Fruit fly (Drosophila melanogaster) whole organism, embryonic: ENCODE data around the gene CG15717.

ENCODE experiments used
- Blimp-1 ChIP-seq: fragments of 200-800 bp; sonication (Bioruptor generic); optimal IDR thresholded peaks from 3 replicates; lab custom pipeline; 2018; ENCODE audit warnings: missing biosample characterization, missing genetic modification characterization, mild to moderate bottlenecking, moderate library complexity, missing genetic modification reagents
- C15 ChIP-seq: fragments of 200-800 bp; sonication (Bioruptor generic); IDR thresholded peaks from 3 replicates; pipeline ENCODE4 v1.3.6; 2022; ENCODE audit warnings: missing biosample characterization, missing genetic modification characterization
- CG10267 ChIP-seq: fragments of 200-800 bp; sonication (Bioruptor generic); optimal IDR thresholded peaks from 2 replicates; lab custom pipeline; 2018; ENCODE audit warnings: missing biosample characterization, mild to moderate bottlenecking, missing genetic modification characterization, moderate library complexity
- CG11695 ChIP-seq: fragments of 200-800 bp; sonication (Bioruptor generic); IDR thresholded peaks from 3 replicates; pipeline ENCODE4 v1.3.6; 2022; ENCODE audit warnings: missing biosample characterization, missing genetic modification characterization
- CG13123 ChIP-seq: fragments of 200-800 bp; sonication (Bioruptor generic); optimal IDR thresholded peaks from 2 replicates; lab custom pipeline; 2016; ENCODE audit warnings: missing biosample characterization, missing genetic modification characterization
- CG13287 ChIP-seq: fragments of 200-800 bp; sonication (Bioruptor generic); IDR thresholded peaks from 2 replicates; pipeline ENCODE4 v1.3.6; 2022; ENCODE audit warnings: missing biosample characterization, missing genetic modification characterization; ENCODE audit not compliant: partially characterized antibody
- CG17912 ChIP-seq: fragments of 200-800 bp; sonication (Bioruptor generic); optimal IDR thresholded peaks from 2 replicates; lab custom pipeline; 2018; ENCODE audit warnings: missing biosample characterization, mild to moderate bottlenecking, missing genetic modification characterization
- CG18262 ChIP-seq: fragments of 200-800 bp; optimal IDR thresholded peaks from 3 replicates; lab custom pipeline; 2019; ENCODE audit warnings: missing biosample characterization, mild to moderate bottlenecking, missing genetic modification characterization, moderate library complexity
- CG34224 ChIP-seq: fragments of 200-800 bp; sonication (Bioruptor generic); IDR thresholded peaks from 3 replicates; pipeline ENCODE4 v1.3.6; 2022; ENCODE audit warnings: missing biosample characterization, missing genetic modification characterization; ENCODE audit not compliant: partially characterized antibody
- CG3726 ChIP-seq: fragments of 200-800 bp; sonication (Bioruptor generic); IDR thresholded peaks from 3 replicates; pipeline ENCODE4, ENCODE4 v1.3.6; 2022; ENCODE audit warnings: missing biosample characterization, missing genetic modification characterization
- CG5953 ChIP-seq: fragments of 200-800 bp; sonication (Bioruptor generic); IDR thresholded peaks from 2 replicates; pipeline ENCODE4 v1.3.6; 2022; ENCODE audit warnings: missing biosample characterization, missing genetic modification characterization
- CG6254 ChIP-seq: fragments of 200-800 bp; sonication (Bioruptor generic); optimal IDR thresholded peaks from 3 replicates; lab custom pipeline; 2017; ENCODE audit warnings: mild to moderate bottlenecking, missing biosample characterization, missing genetic modification reagents, missing genetic modification characterization
- CG6689 ChIP-seq: fragments of 200-800 bp; sonication (Bioruptor generic); IDR thresholded peaks from 2 replicates; pipeline ENCODE4 v1.3.6; 2022; ENCODE audit warnings: missing biosample characterization, missing genetic modification characterization
- CG7372 ChIP-seq: fragments of 200-800 bp; sonication (Bioruptor generic); IDR thresholded peaks from 2 replicates; pipeline ENCODE4 v1.3.6; 2022; ENCODE audit warnings: missing biosample characterization, missing genetic modification characterization
- CG7987 ChIP-seq: fragments of 200-800 bp; sonication (Bioruptor generic); optimal IDR thresholded peaks from 2 replicates; lab custom pipeline; 2018; ENCODE audit warnings: missing biosample characterization, mild to moderate bottlenecking, missing genetic modification characterization, moderate library complexity
- CG9215 ChIP-seq: fragments of 200-800 bp; sonication (Bioruptor generic); IDR thresholded peaks from 2 replicates; pipeline ENCODE4 v1.3.6; 2022; ENCODE audit warnings: missing biosample characterization, missing genetic modification characterization
- D19A ChIP-seq: fragments of 200-800 bp; optimal IDR thresholded peaks from 3 replicates; lab custom pipeline; 2019; ENCODE audit warnings: missing biosample characterization, mild to moderate bottlenecking, missing genetic modification characterization, moderate library complexity
- Dbx ChIP-seq: fragments of 200-800 bp; sonication (Bioruptor generic); IDR thresholded peaks from 3 replicates; pipeline ENCODE4 v1.3.6; 2022; ENCODE audit warnings: missing biosample characterization, missing genetic modification characterization
- Dll ChIP-seq: fragments of 200-800 bp; sonication (Bioruptor generic); IDR thresholded peaks from 4 replicates; pipeline ENCODE4 v1.3.6; 2022; ENCODE audit warnings: missing biosample characterization, missing genetic modification characterization; ENCODE audit not compliant: partially characterized antibody
- Dp ChIP-seq: fragments of 200-800 bp; sonication (Bioruptor generic); optimal IDR thresholded peaks from 2 replicates; lab custom pipeline; 2018; ENCODE audit warnings: missing biosample characterization, mild to moderate bottlenecking, missing genetic modification characterization, moderate library complexity
- Drgx ChIP-seq: fragments of 200-800 bp; sonication (Bioruptor generic); IDR thresholded peaks from 2 replicates; pipeline ENCODE4 v1.3.6; 2022; ENCODE audit warnings: missing biosample characterization, missing genetic modification characterization
- Gsc ChIP-seq: fragments of 200-800 bp; sonication (Bioruptor generic); IDR thresholded peaks from 2 replicates; pipeline ENCODE4 v1.3.6; 2022; ENCODE audit warnings: missing biosample characterization, missing genetic modification characterization
- HLH4C ChIP-seq: fragments of 200-800 bp; sonication (Bioruptor generic); IDR thresholded peaks from 3 replicates; pipeline ENCODE4 v1.3.6; 2022; ENCODE audit warnings: missing biosample characterization, missing genetic modification characterization; ENCODE audit not compliant: partially characterized antibody
- Hey ChIP-seq: fragments of 200-800 bp; sonication (Bioruptor generic); optimal IDR thresholded peaks from 3 replicates; lab custom pipeline; 2018; ENCODE audit warnings: missing biosample characterization, mild to moderate bottlenecking, missing genetic modification characterization
- Nf-YB ChIP-seq: fragments of 200-800 bp; sonication (Bioruptor generic); optimal IDR thresholded peaks from 3 replicates; lab custom pipeline; 2019; ENCODE audit warnings: missing biosample characterization, mild to moderate bottlenecking, missing genetic modification characterization, moderate library complexity
- Oaz ChIP-seq: fragments of 200-800 bp; sonication (Bioruptor generic); IDR thresholded peaks from 2 replicates; pipeline ENCODE4 v1.3.6; 2022; ENCODE audit warnings: missing biosample characterization, missing genetic modification characterization
- Ptx1 ChIP-seq: fragments of 200-800 bp; sonication (Bioruptor generic); IDR thresholded peaks from 2 replicates; pipeline ENCODE4 v1.3.6; 2022; ENCODE audit warnings: missing biosample characterization, missing genetic modification characterization
- Rfx ChIP-seq: fragments of 200-800 bp; sonication (Bioruptor generic); IDR thresholded peaks from 2 replicates; pipeline ENCODE4 v1.3.6; 2022; ENCODE audit warnings: missing biosample characterization, missing genetic modification characterization
- Sox100B ChIP-seq: fragments of 200-800 bp; sonication (Bioruptor generic); optimal IDR thresholded peaks from 3 replicates; lab custom pipeline; 2018; ENCODE audit warnings: missing biosample characterization, mild to moderate bottlenecking, missing genetic modification characterization
- Sry-δ ChIP-seq: fragments of 200-800 bp; sonication (Bioruptor generic); optimal IDR thresholded peaks from 2 replicates; lab custom pipeline; 2016; ENCODE audit warnings: missing biosample characterization, missing genetic modification characterization
- Tbp ChIP-seq: fragments of >200 bp; optimal IDR thresholded peaks from 2 replicates; lab custom pipeline; 2018; ENCODE audit warnings: missing biosample characterization, missing genetic modification characterization
- bbx ChIP-seq: fragments of 200-800 bp; sonication (Bioruptor generic); IDR thresholded peaks from 2 replicates; pipeline ENCODE4 v1.3.6; 2022; ENCODE audit warnings: missing biosample characterization, missing genetic modification characterization; ENCODE audit not compliant: partially characterized antibody
- cg ChIP-seq: fragments of 200-800 bp; sonication (Bioruptor generic); optimal IDR thresholded peaks from 3 replicates; lab custom pipeline; 2019; ENCODE audit warnings: missing biosample characterization, mild to moderate bottlenecking, missing genetic modification characterization, moderate library complexity
- chinmo ChIP-seq: fragments of 200-800 bp; sonication (Bioruptor generic); IDR thresholded peaks from 4 replicates; pipeline ENCODE4 v1.3.6; 2022; ENCODE audit warnings: missing biosample characterization, missing genetic modification characterization; ENCODE audit not compliant: partially characterized antibody
- crc ChIP-seq: fragments of 200-800 bp; sonication (Bioruptor generic); optimal IDR thresholded peaks from 2 replicates; lab custom pipeline; 2016; ENCODE audit warnings: missing biosample characterization, missing genetic modification characterization
- croc ChIP-seq: fragments of 200-800 bp; sonication (Bioruptor generic); conservative IDR thresholded peaks from 3 replicates; pipeline ENCODE4 v1.3.6; 2022; ENCODE audit warnings: missing biosample characterization, missing genetic modification characterization
- crol ChIP-seq: fragments of 200-800 bp; sonication (Bioruptor generic); IDR thresholded peaks from 2 replicates; pipeline ENCODE4 v1.3.6; 2022; ENCODE audit warnings: missing biosample characterization, missing genetic modification characterization
- ems ChIP-seq: fragments of 200-800 bp; sonication (Bioruptor generic); optimal IDR thresholded peaks from 3 replicates; lab custom pipeline; 2016; ENCODE audit warnings: missing biosample characterization, missing genetic modification characterization
- esg ChIP-seq: fragments of 200-800 bp; sonication (Bioruptor generic); conservative IDR thresholded peaks from 2 replicates; pipeline ENCODE4 v1.3.6; 2022; ENCODE audit warnings: missing biosample characterization, missing genetic modification characterization
- ewg ChIP-seq: fragments of 200-800 bp; sonication (Bioruptor generic); optimal IDR thresholded peaks from 3 replicates; lab custom pipeline; 2017; ENCODE audit warnings: mild to moderate bottlenecking, missing biosample characterization, missing genetic modification reagents, missing genetic modification characterization
- exex ChIP-seq: fragments of 200-800 bp; sonication (Bioruptor generic); optimal IDR thresholded peaks from 4 replicates; lab custom pipeline; 2018; ENCODE audit warnings: missing biosample characterization, mild to moderate bottlenecking, missing genetic modification characterization, moderate library complexity
- gem ChIP-seq: fragments of 200-800 bp; sonication (Bioruptor generic); optimal IDR thresholded peaks from 2 replicates; lab custom pipeline; 2019; ENCODE audit warnings: missing biosample characterization, mild to moderate bottlenecking, missing genetic modification characterization, moderate library complexity
- gro ChIP-seq: fragments of 200-800 bp; sonication (Bioruptor generic); optimal IDR thresholded peaks from 2 replicates; lab custom pipeline; 2016; ENCODE audit warnings: missing biosample characterization, missing genetic modification characterization
- ken ChIP-seq: fragments of 200-800 bp; sonication (Bioruptor generic); IDR thresholded peaks from 3 replicates; pipeline ENCODE4 v1.3.6; 2022; ENCODE audit warnings: missing biosample characterization, missing genetic modification characterization
- knrl ChIP-seq: fragments of 200-800 bp; sonication (Bioruptor generic); IDR thresholded peaks from 3 replicates; pipeline ENCODE4 v1.3.6; 2022; ENCODE audit warnings: missing biosample characterization, missing genetic modification characterization; ENCODE audit not compliant: partially characterized antibody
- nau ChIP-seq: fragments of 200-800 bp; sonication (Bioruptor generic); optimal IDR thresholded peaks from 3 replicates; lab custom pipeline; 2017; ENCODE audit warnings: missing biosample characterization, mild to moderate bottlenecking, missing genetic modification characterization, missing genetic modification reagents
- p53 ChIP-seq: fragments of 200-800 bp; sonication (Bioruptor generic); optimal IDR thresholded peaks from 2 replicates; lab custom pipeline; 2016; ENCODE audit warnings: missing biosample characterization, missing genetic modification characterization
- ranshi ChIP-seq: fragments of 200-800 bp; sonication (Bioruptor generic); IDR thresholded peaks from 2 replicates; pipeline ENCODE4 v1.3.6; 2022; ENCODE audit warnings: missing biosample characterization, missing genetic modification characterization
- slbo ChIP-seq: fragments of 200-800 bp; sonication (Bioruptor generic); IDR thresholded peaks from 2 replicates; pipeline ENCODE4 v1.3.6; 2022; ENCODE audit warnings: missing biosample characterization, missing genetic modification characterization
- trem ChIP-seq: fragments of 200-800 bp; optimal IDR thresholded peaks from 3 replicates; lab custom pipeline; 2019; ENCODE audit warnings: missing biosample characterization, mild to moderate bottlenecking, missing genetic modification characterization, moderate library complexity
- usp ChIP-seq: fragments of >200 bp; optimal IDR thresholded peaks from 2 replicates; lab custom pipeline; 2017; ENCODE audit warnings: missing biosample characterization, missing genetic modification characterization
- vvl ChIP-seq: fragments of 200-800 bp; sonication (Bioruptor generic); IDR thresholded peaks from 2 replicates; pipeline ENCODE4 v1.3.6; 2022; ENCODE audit warnings: missing biosample characterization, missing genetic modification characterization

Gene CG15717

dm6 chrX:13154783-13155182 is 26.0 kb downstream of the CG15717 start, which contains the start of the genes CG4318 and CG4332 (continued):
- peak; percentile 84 for TF ChIP-seq knrl (GFP tag; lab: Robert Waterston, UW)
- no peak for TF ChIP-seq Tbp (GFP tag; lab: Kevin White, UChicago)
- TF ChIP-seq HLH4C (GFP tag; lab: Robert Waterston, UW): peak; percentile 81
- TF ChIP-seq CG5953 (GFP tag; lab: Robert Waterston, UW): no peak
- no peak for TF ChIP-seq ewg (GFP tag; lab: Kevin White, UChicago)
- no peak for TF ChIP-seq nau (GFP tag; lab: Kevin White, UChicago)
- no peak for TF ChIP-seq ems (GFP tag; lab: Kevin White, UChicago)
- TF ChIP-seq CG7372 (GFP tag; lab: Robert Waterston, UW): no peak
- no peak for TF ChIP-seq Gsc
- peak; percentile 33 for TF ChIP-seq cg (GFP tag; lab: Kevin White, UChicago)
- no peak for TF ChIP-seq CG18262 (tag; lab: Kevin White, UChicago)
- peak; percentile 38; the same call in 1 of the 2 replicates for TF ChIP-seq Rfx (GFP tag; lab: Robert Waterston, UW)
- TF ChIP-seq CG11695: no peak
- TF ChIP-seq ranshi (GFP tag; lab: Robert Waterston, UW): no peak
- TF ChIP-seq D19A (tag; lab: Kevin White, UChicago): no peak
- peak; percentile 22 for TF ChIP-seq Dp (GFP tag; lab: Kevin White, UChicago)
- TF ChIP-seq Drgx (GFP tag; lab: Robert Waterston, UW): no peak
- 0 out of 3 replicates have a peak, but pooled peaks have one; percentile 7 for TF ChIP-seq Dbx (GFP tag; lab: Robert Waterston, UW)
- TF ChIP-seq gem (tag; lab: Kevin White, UChicago): no peak
- TF ChIP-seq ken (GFP tag; lab: Robert Waterston, UW): no peak
- no peak for TF ChIP-seq usp
- TF ChIP-seq C15 (GFP tag; lab: Robert Waterston, UW): no peak
- TF ChIP-seq bbx (GFP tag; lab: Robert Waterston, UW): peak; percentile 94
- TF ChIP-seq Sry-δ (GFP tag; lab: Kevin White, UChicago): peak; percentile 92
- no peak for TF ChIP-seq CG10267
- TF ChIP-seq crol: no peak
- no peak for TF ChIP-seq CG7987 (GFP tag; lab: Kevin White, UChicago)
- no peak for TF ChIP-seq exex (tag; lab: Kevin White, UChicago)
- peak; percentile 87 for TF ChIP-seq CG34224 (GFP tag; lab: Robert Waterston, UW)
- no peak for TF ChIP-seq Oaz (GFP tag; lab: Robert Waterston, UW)
- no peak for TF ChIP-seq p53 (GFP tag; lab: Kevin White, UChicago)
- TF ChIP-seq crc (GFP tag; lab: Kevin White, UChicago): no peak
- no peak for TF ChIP-seq Blimp-1 (GFP tag; lab: Kevin White, UChicago)
- no peak for TF ChIP-seq CG17912
- no peak for TF ChIP-seq Ptx1 (GFP tag; lab: Robert Waterston, UW)
- no peak for TF ChIP-seq esg
- no peak for TF ChIP-seq Nf-YB
- TF ChIP-seq gro (GFP tag; lab: Kevin White, UChicago): no peak
- TF ChIP-seq slbo (GFP tag; lab: Robert Waterston, UW): 0 out of 2 replicates have a peak, but pooled peaks have one; percentile 14
- no peak for TF ChIP-seq trem (tag; lab: Kevin White, UChicago)
- TF ChIP-seq vvl (GFP tag; lab: Robert Waterston, UW): no peak
- no peak for TF ChIP-seq croc (GFP tag; lab: Robert Waterston, UW)
- TF ChIP-seq CG3726 (GFP tag; lab: Robert Waterston, UW): no peak
- TF ChIP-seq Dll (GFP tag; lab: Robert Waterston, UW): peak; percentile 90
- TF ChIP-seq chinmo (GFP tag; lab: Robert Waterston, UW): peak; percentile 85; the same call in 1 of the 4 replicates
- no peak for TF ChIP-seq CG6254 (GFP tag; lab: Kevin White, UChicago)
- no peak for TF ChIP-seq CG13123 (GFP tag; lab: Kevin White, UChicago)
- TF ChIP-seq Hey: no peak
- TF ChIP-seq Sox100B (GFP tag; lab: Kevin White, UChicago): no peak
- TF ChIP-seq CG13287 (GFP tag; lab: Robert Waterston, UW): peak; percentile 92
- no peak for TF ChIP-seq CG9215 (GFP tag; lab: Robert Waterston, UW)
- TF ChIP-seq CG6689: no peak
